Worm (Caenorhabditis elegans): ENCODE measurements around the gene cpg-23.

Gene cpg-23

DNA sequence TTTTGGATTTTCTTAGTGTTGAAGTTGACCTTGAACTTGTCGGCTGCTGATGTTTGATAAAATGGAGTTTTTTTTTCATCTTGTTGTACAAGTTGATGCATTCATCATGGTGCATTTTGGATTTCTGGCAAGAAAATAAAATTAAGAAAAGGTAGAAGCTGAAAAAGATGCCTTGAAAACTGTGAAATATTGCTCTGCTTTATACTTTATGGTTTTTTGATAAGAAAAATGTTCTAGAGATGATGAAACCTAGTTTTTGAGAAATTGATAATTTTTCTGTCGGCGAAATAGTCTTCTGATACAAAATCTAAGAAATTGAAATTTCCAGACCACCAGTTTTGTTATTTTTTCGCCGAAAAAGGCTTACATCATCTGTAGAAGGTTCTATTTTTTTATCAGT, 11.7 kb downstream of the cpg-23 start, which contains the start of gene Y39B6A.69:
Y39B6A.69 (minus strand) TSS at position 101 of the 400 bp plus-strand sequence.
- TF ChIP-seq ceh-82 (tag; optimal IDR thresholded peaks at IDR 0.05) (no peak), nhr-25 (tag; optimal IDR thresholded peaks at IDR 0.05) (no peak), nhr-67 (tag; optimal IDR thresholded peaks at IDR 0.05) (no peak), nhr-11 (tag; optimal IDR thresholded peaks at IDR 0.05) (no peak), daf-12 (tag; optimal IDR thresholded peaks at IDR 0.05) (no peak), aly-2 (tag; optimal IDR thresholded peaks at IDR 0.05) (no peak)

DNA sequence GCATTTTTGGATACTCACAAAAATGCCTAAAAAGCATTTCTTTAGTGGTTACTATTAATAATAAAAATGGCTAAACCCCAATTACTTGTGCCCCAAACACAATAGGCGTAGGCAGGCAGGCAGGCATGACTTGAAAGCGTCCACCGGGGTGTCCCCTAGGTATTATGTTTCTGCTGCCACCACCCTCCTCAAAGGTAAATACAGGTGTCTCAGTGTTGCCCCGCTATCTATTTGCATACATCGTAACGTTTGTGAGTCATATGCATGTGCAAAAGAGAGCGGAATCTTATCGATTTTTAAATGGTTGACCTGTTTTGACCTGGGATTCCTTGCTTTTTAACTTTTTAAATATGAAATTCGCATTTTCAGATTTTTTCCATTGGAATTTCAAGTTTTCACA, 12.6 kb downstream of the cpg-23 start:
- TF ChIP-seq pha-4 (tag; optimal IDR thresholded peaks at IDR 0.05) (peak; percentile 46), nfya-1 (tag; optimal IDR thresholded peaks at IDR 0.05; ENCODE audit: insufficient read depth) (no peak), tbx-2 (tag; optimal IDR thresholded peaks at IDR 0.05) (no peak)

DNA sequence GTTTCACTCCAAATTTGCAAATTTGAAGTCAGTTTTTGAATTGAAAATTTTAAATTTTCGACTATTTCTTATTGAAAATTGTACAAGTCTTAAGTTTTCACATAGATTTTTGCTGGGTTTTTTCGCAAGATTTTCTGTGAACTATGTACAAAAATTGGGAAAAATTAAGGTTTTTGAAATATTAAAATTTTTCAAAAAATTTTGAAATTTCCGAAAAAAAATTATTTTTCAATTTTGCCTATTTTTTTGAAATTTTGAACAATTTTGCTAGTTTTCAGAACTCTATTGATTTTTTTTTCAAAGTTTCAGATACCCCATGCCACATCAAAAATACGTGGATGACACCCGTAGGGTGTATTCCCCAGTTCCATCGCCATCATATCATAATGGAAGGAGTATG, 13.2 kb downstream of the cpg-23 start, which contains the start of gene tsp-13:
tsp-13 (plus strand) TSS at position 301 of the 400 bp plus-strand sequence.
- TF ChIP-seq ceh-16 (tag; optimal IDR thresholded peaks at IDR 0.05): no peak
- TF ChIP-seq zag-1 (tag; optimal IDR thresholded peaks at IDR 0.05): no peak
- no peak for TF ChIP-seq nhr-25 (tag; optimal IDR thresholded peaks at IDR 0.05)
- TF ChIP-seq egl-5 (tag; optimal IDR thresholded peaks at IDR 0.05): no peak
- no peak for TF ChIP-seq nhr-12 (tag; optimal IDR thresholded peaks at IDR 0.05)

DNA sequence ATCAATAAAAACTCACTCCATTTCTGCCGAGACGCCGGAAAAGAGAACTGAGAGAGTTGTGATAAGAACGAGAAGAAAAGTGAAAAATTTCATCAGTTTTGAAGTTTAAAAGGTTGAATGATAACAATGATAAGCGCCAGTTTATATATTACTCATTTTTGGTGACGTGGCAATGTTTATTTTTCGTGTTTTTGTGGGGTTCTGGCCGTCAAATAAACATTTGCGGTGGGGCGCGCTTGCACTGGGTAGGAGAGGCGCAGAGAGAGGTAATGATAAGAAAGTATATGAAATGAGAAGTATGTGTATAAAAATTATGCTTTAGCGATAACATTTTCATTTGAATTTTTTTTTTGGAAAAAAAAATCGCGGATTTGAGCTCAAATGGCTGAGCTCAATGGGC, 18.1 kb downstream of the cpg-23 start, which contains the start of gene Y39B6A.5:
Y39B6A.5 (minus strand) TSS at position 214 of the 400 bp plus-strand sequence.
- TF ChIP-seq elt-3 (tag; optimal IDR thresholded peaks at IDR 0.05): no peak
- TF ChIP-seq fos-1 (tag; optimal IDR thresholded peaks at IDR 0.05): peak; percentile 69
- TF ChIP-seq nhr-77 (tag; optimal IDR thresholded peaks at IDR 0.05): no peak
- no peak for TF ChIP-seq daf-12 (tag; optimal IDR thresholded peaks at IDR 0.05)
- TF ChIP-seq nhr-25 (tag; optimal IDR thresholded peaks at IDR 0.05): no peak
- peak; percentile 2 for TF ChIP-seq lin-15B (tag; optimal IDR thresholded peaks at IDR 0.05)
- TF ChIP-seq egl-27 (tag; optimal IDR thresholded peaks at IDR 0.05): no peak
- TF ChIP-seq lsy-12 (tag; optimal IDR thresholded peaks at IDR 0.05): no peak
- peak; percentile 54 for TF ChIP-seq ceh-28 (tag; optimal IDR thresholded peaks at IDR 0.05)
- peak; percentile 100 for TF ChIP-seq pha-4 (tag; optimal IDR thresholded peaks at IDR 0.05)
- TF ChIP-seq fkh-10 (GFP tag; optimal IDR thresholded peaks at IDR 0.05): no peak
- peak; percentile 15 for TF ChIP-seq hmg-11 (tag; optimal IDR thresholded peaks at IDR 0.05)
- peak; percentile 100 for TF ChIP-seq elt-2 (tag; optimal IDR thresholded peaks at IDR 0.05)
- TF ChIP-seq ZK546.5 (tag; optimal IDR thresholded peaks at IDR 0.05): no peak
- no peak for TF ChIP-seq egl-5 (tag; optimal IDR thresholded peaks at IDR 0.05)
- TF ChIP-seq skn-1 (tag; optimal IDR thresholded peaks at IDR 0.05): peak; percentile 46
- no peak for TF ChIP-seq nfya-1 (tag; optimal IDR thresholded peaks at IDR 0.05; ENCODE audit: insufficient read depth)
- peak; percentile 96 for TF ChIP-seq jun-1 (tag; optimal IDR thresholded peaks at IDR 0.05)
- no peak for TF ChIP-seq mdl-1 (tag; optimal IDR thresholded peaks at IDR 0.05)
- no peak for TF ChIP-seq ceh-9 (tag; optimal IDR thresholded peaks at IDR 0.05)
- no peak for TF ChIP-seq aly-2 (tag; optimal IDR thresholded peaks at IDR 0.05)
- no peak for TF ChIP-seq nhr-76 (tag; optimal IDR thresholded peaks at IDR 0.05)
- TF ChIP-seq nhr-43 (tag; optimal IDR thresholded peaks at IDR 0.05; ENCODE audit: poor library complexity, severe bottlenecking): no peak
- TF ChIP-seq snpc-4 (tag; optimal IDR thresholded peaks at IDR 0.05): peak; percentile 61
- TF ChIP-seq fkh-2 (tag; optimal IDR thresholded peaks at IDR 0.05): no peak
- TF ChIP-seq pqm-1 (tag; optimal IDR thresholded peaks at IDR 0.05): peak; percentile 94
- TF ChIP-seq unc-39 (tag; optimal IDR thresholded peaks at IDR 0.05): no peak
- TF ChIP-seq unc-62 (GFP tag; optimal IDR thresholded peaks at IDR 0.05): no peak

DNA sequence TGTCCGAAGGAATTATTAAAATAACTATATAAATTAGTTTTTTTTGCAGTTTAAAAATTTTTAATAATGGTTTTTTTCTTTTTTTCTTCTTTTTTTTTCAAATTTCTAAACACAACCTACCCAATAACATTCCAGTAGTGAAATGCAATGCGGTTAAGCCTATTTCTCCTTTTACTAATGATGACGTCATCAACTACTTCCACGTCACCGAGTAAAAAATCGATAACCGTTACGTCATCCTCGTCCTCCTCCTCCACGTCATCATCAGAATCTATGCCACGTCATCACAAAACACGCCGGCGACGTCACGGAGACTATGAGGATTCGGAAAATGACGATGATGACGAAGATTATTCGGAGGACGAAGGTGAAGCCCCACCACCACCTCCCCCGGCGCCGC, 34.0 kb downstream of the cpg-23 start, which contains the start of gene hot-2:
hot-2 (plus strand) TSS at position 134 of the 400 bp plus-strand sequence.
- TF ChIP-seq nfya-1 (tag; optimal IDR thresholded peaks at IDR 0.05; ENCODE audit: insufficient read depth) (no peak), nhr-43 (tag; optimal IDR thresholded peaks at IDR 0.05; ENCODE audit: poor library complexity, severe bottlenecking) (no peak), ceh-28 (tag; optimal IDR thresholded peaks at IDR 0.05) (no peak), aly-2 (tag; optimal IDR thresholded peaks at IDR 0.05) (no peak), hmg-11 (tag; optimal IDR thresholded peaks at IDR 0.05) (no peak), lin-39 (tag; optimal IDR thresholded peaks at IDR 0.05) (no peak), lsy-12 (tag; optimal IDR thresholded peaks at IDR 0.05) (no peak)

All from whole organism, L3 larva.